Fruit fly (Drosophila melanogaster): ENCODE measurements around the gene mRpS21.

The mRpS21 gene

DNA sequence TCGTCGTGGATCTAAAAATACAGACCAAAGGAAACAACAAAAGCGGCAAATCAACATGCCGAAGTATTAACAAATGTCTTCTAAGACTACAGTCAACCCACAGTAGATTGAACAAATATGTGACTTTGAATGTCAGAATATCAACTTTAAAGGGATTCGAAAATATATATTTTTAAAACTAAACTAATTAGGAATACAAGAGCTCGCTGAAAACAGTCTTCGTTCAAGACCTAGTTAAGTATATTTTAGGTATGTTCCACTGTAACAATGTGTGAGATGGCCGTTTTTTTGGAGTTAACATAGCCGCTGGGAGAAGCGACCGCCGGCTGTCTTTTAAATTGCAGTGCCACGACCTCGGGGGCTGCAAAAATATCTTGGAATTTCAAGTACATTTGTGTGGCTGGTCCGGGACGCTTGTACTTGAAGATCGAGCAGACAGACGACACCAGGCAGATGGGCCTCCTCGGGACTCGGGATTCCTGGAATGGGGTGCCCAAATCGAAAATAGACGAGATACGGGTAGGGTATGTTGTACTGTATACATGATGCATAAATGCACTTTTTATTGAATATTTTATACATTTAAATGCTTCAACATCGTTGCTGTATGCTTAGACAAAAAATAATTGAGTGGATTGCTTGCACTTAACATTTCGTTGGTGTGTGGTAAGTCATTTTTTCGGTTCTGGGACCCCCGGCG, 46.9 kb upstream of the mRpS21 start (continued):
- TF ChIP-seq Sox100B (GFP tag; optimal IDR thresholded peaks at IDR 0.05) = peak; percentile 46
- no peak for TF ChIP-seq bbx (GFP tag; IDR thresholded peaks at IDR 0.05; ENCODE audit: partially characterized antibody)
- TF ChIP-seq fru (optimal IDR thresholded peaks at IDR 0.05) = no peak
- no peak for TF ChIP-seq bigmax (GFP tag; optimal IDR thresholded peaks at IDR 0.05)
- TF ChIP-seq H15 (GFP tag; IDR thresholded peaks at IDR 0.05) = peak; percentile 63; the same call in 2 of the 3 replicates
- peak; percentile 71 for TF ChIP-seq ind (GFP tag; optimal IDR thresholded peaks at IDR 0.05)
- peak; percentile 29 for TF ChIP-seq CG3407 (GFP tag; optimal IDR thresholded peaks at IDR 0.05)
- TF ChIP-seq pzg (GFP tag; optimal IDR thresholded peaks at IDR 0.05) = no peak
- TF ChIP-seq D (optimal IDR thresholded peaks at IDR 0.05) = no peak
- TF ChIP-seq D (GFP tag; optimal IDR thresholded peaks at IDR 0.05) = peak; percentile 75
- 0 out of 2 replicates have a peak, but pooled peaks have one; percentile 16 for TF ChIP-seq CG17612 (GFP tag; IDR thresholded peaks at IDR 0.05)
- TF ChIP-seq ato (GFP tag; IDR thresholded peaks at IDR 0.05; ENCODE audit: partially characterized antibody) = no peak
- no peak for TF ChIP-seq Kr (GFP tag; optimal IDR thresholded peaks at IDR 0.05)
- peak; percentile 34 for TF ChIP-seq Deaf1 (tag; optimal IDR thresholded peaks at IDR 0.05)
- TF ChIP-seq vnd (GFP tag; IDR thresholded peaks at IDR 0.05; ENCODE audit: partially characterized antibody) = no peak
- TF ChIP-seq esg (GFP tag; conservative IDR thresholded peaks at IDR 0.05) = peak; percentile 74
- TF ChIP-seq CG9876 (GFP tag; optimal IDR thresholded peaks at IDR 0.05) = no peak
- no peak; the same call in 1 of the 2 replicates for TF ChIP-seq crol (GFP tag; IDR thresholded peaks at IDR 0.05)
- peak; percentile 71 for TF ChIP-seq CG12071 (GFP tag; optimal IDR thresholded peaks at IDR 0.05)
- TF ChIP-seq fd96Cb (tag; optimal IDR thresholded peaks at IDR 0.05) = peak; percentile 79
- TF ChIP-seq gsb (GFP tag; IDR thresholded peaks at IDR 0.05) = peak; percentile 44; the same call in 1 of the 2 replicates
- TF ChIP-seq abd-A (tag; optimal IDR thresholded peaks at IDR 0.05) = no peak
- no peak for TF ChIP-seq Dll (GFP tag; IDR thresholded peaks at IDR 0.05; ENCODE audit: partially characterized antibody)
- TF ChIP-seq eyg (GFP tag; optimal IDR thresholded peaks at IDR 0.05) = no peak
- TF ChIP-seq Dbx (GFP tag; IDR thresholded peaks at IDR 0.05) = peak; percentile 43; the same call in 1 of the 3 replicates
- peak; percentile 31 for TF ChIP-seq Jarid2 (GFP tag; optimal IDR thresholded peaks at IDR 0.05)
- TF ChIP-seq CG13775 (GFP tag; optimal IDR thresholded peaks at IDR 0.05) = peak; percentile 42
- TF ChIP-seq luna (GFP tag; optimal IDR thresholded peaks at IDR 0.05) = no peak
- no peak for TF ChIP-seq ash1 (GFP tag; optimal IDR thresholded peaks at IDR 0.05)
- TF ChIP-seq fu2 (GFP tag; optimal IDR thresholded peaks at IDR 0.05) = no peak
- peak; percentile 62 for TF ChIP-seq nerfin-1 (tag; optimal IDR thresholded peaks at IDR 0.05)
- TF ChIP-seq GATAe (GFP tag; conservative IDR thresholded peaks at IDR 0.05) = no peak
- peak; percentile 67 for TF ChIP-seq tgo (GFP tag; IDR thresholded peaks at IDR 0.05)
- TF ChIP-seq Fer3 (tag; optimal IDR thresholded peaks at IDR 0.05) = peak; percentile 53
- no peak for TF ChIP-seq CG10565 (GFP tag; optimal IDR thresholded peaks at IDR 0.05)
- TF ChIP-seq Neu2 (GFP tag; optimal IDR thresholded peaks at IDR 0.05; ENCODE audit: borderline replicate concordance) = no peak
- TF ChIP-seq CG7372 (GFP tag; IDR thresholded peaks at IDR 0.05) = peak; percentile 47; the same call in 1 of the 2 replicates
- peak in 1 of 2 experiments; percentile 70 for TF ChIP-seq Hr51 (GFP tag; optimal IDR thresholded peaks at IDR 0.05)
- TF ChIP-seq seq (GFP tag; IDR thresholded peaks at IDR 0.05) = peak; percentile 32; the same call in 1 of the 2 replicates
- peak; percentile 49 for TF ChIP-seq CG7786 (GFP tag; optimal IDR thresholded peaks at IDR 0.05)
- no peak for TF ChIP-seq hb (GFP tag; IDR thresholded peaks at IDR 0.05; ENCODE audit: partially characterized antibody)
- TF ChIP-seq jumu (GFP tag; optimal IDR thresholded peaks at IDR 0.05) = peak; percentile 45
- TF ChIP-seq run (tag; optimal IDR thresholded peaks at IDR 0.05) = peak; percentile 37
- TF ChIP-seq lola (GFP tag; optimal IDR thresholded peaks at IDR 0.05) = peak in 1 of 3 experiments; percentile 61
- TF ChIP-seq mirr (GFP tag; optimal IDR thresholded peaks at IDR 0.05) = no peak
- no peak for TF ChIP-seq Doc3 (GFP tag; IDR thresholded peaks at IDR 0.05; ENCODE audit: partially characterized antibody)
- TF ChIP-seq CG15601 (tag; optimal IDR thresholded peaks at IDR 0.05) = peak; percentile 57
- peak; percentile 72 for TF ChIP-seq CG6254 (GFP tag; optimal IDR thresholded peaks at IDR 0.05)
- TF ChIP-seq Med (GFP tag) = peak; percentile 84
